Worm (Caenorhabditis elegans): ENCODE data around the gene gck-3.

- TF ChIP-seq dao-5 (tag; optimal IDR thresholded peaks at IDR 0.05): no peak
- no peak for TF ChIP-seq him-1 (tag; optimal IDR thresholded peaks at IDR 0.05)
Measured at ce11 chrV:17952280-17952679, 14.4 kb downstream of the gck-3 start.
